Fruit fly (Drosophila melanogaster): ENCODE measurements around the gene koko.

koko gene

DNA sequence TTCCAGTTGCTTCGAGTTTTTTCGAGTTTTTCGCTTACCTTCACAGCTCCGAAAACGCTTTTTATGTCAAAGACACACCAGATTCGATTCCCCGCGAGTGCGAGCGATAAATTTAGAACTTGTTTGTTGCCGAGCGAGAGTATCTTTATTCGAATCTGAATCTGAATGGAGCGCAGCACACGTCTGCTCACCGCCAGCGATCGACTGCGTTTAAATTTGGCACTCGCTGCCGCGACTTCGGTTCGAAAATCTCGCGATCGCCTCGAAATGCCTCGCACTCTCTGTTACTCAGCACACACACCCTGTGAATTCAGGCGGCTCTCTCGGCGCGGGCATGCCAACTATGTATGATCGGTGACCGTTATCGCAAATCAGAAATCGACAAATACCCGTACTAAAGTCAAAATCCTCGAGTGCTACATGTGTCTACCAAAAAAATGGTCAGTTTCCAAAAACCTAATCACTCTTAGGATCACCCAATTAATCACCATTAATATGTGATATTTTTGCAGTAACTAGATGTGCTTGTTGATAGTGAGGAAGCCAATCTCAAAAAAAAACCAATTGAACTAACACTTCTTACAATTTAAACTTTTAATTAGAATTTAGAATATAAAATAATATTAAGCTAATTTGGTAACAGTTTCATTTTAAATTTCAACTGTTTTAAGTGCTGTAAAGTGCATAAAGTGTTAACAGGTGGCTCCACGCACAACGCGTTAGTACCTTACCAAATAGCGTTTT lies 3.7 kb upstream of the koko start, which contains the start of gene Vha100-2 (continued):
- TF ChIP-seq unc-4 (GFP tag; IDR thresholded peaks at IDR 0.05; ENCODE audit: partially characterized antibody) (no peak), toy (GFP tag; IDR thresholded peaks at IDR 0.05) (no peak), Opbp (GFP tag; IDR thresholded peaks at IDR 0.05; ENCODE audit: partially characterized antibody) (peak; percentile 65; the same call in 2 of the 3 replicates), kah (GFP tag; optimal IDR thresholded peaks at IDR 0.05) (peak; percentile 100), CG11085 (GFP tag; IDR thresholded peaks at IDR 0.05) (peak; percentile 27; the same call in 1 of the 2 replicates), Hmr (GFP tag; optimal IDR thresholded peaks at IDR 0.05) (peak; percentile 45), CG12769 (tag; optimal IDR thresholded peaks at IDR 0.05) (peak; percentile 60), CG12236 (GFP tag; optimal IDR thresholded peaks at IDR 0.05) (no peak), CG1529 (GFP tag; optimal IDR thresholded peaks at IDR 0.05) (peak; percentile 5), CG1024 (GFP tag; IDR thresholded peaks at IDR 0.05) (peak; percentile 13; the same call in 1 of the 2 replicates), bcd (GFP tag; optimal IDR thresholded peaks at IDR 0.05) (peak; percentile 30), h (optimal IDR thresholded peaks at IDR 0.05) (no peak), CG6765 (GFP tag; optimal IDR thresholded peaks at IDR 0.05) (peak; percentile 46), CG8359 (GFP tag; optimal IDR thresholded peaks at IDR 0.05; ENCODE audit: borderline replicate concordance) (no peak), vvl (GFP tag; IDR thresholded peaks at IDR 0.05) (peak; percentile 28), ind (GFP tag; optimal IDR thresholded peaks at IDR 0.05) (peak; percentile 51), Chrac-16 (GFP tag; optimal IDR thresholded peaks at IDR 0.05) (no peak), ERR (GFP tag; optimal IDR thresholded peaks at IDR 0.05) (no peak), CG2120 (GFP tag; optimal IDR thresholded peaks at IDR 0.05) (peak; percentile 49), TFAM (GFP tag; optimal IDR thresholded peaks at IDR 0.05) (no peak), crol (GFP tag; IDR thresholded peaks at IDR 0.05) (0 out of 2 replicates have a peak, but pooled peaks have one; percentile 1), CG5180 (GFP tag; optimal IDR thresholded peaks at IDR 0.05) (peak; percentile 23), Doc2 (GFP tag; IDR thresholded peaks at IDR 0.05) (no peak), Eip74EF (GFP tag; optimal IDR thresholded peaks at IDR 0.05) (no peak), run (tag; optimal IDR thresholded peaks at IDR 0.05) (no peak), kni (GFP tag; optimal IDR thresholded peaks at IDR 0.05) (peak; percentile 47), CG16815 (GFP tag; optimal IDR thresholded peaks at IDR 0.05) (no peak)

dm6 chr3R:18399698-18400020 lies 3.2 kb upstream of the koko start:
- peak; percentile 3; the same call in 1 of the 2 replicates for TF ChIP-seq ato (GFP tag; IDR thresholded peaks at IDR 0.05; ENCODE audit: partially characterized antibody)
- TF ChIP-seq org-1 (GFP tag; optimal IDR thresholded peaks at IDR 0.05), result no peak
- TF ChIP-seq knrl (GFP tag; IDR thresholded peaks at IDR 0.05; ENCODE audit: partially characterized antibody), result peak; percentile 38; the same call in 1 of the 3 replicates
- peak; percentile 55 for TF ChIP-seq MESR4 (GFP tag; optimal IDR thresholded peaks at IDR 0.05)
- TF ChIP-seq Antp (GFP tag; optimal IDR thresholded peaks at IDR 0.05), result peak; percentile 18
- TF ChIP-seq CG10959 (GFP tag; IDR thresholded peaks at IDR 0.05), result no peak
- peak; percentile 39 for TF ChIP-seq exex (tag; optimal IDR thresholded peaks at IDR 0.05)
- 0 out of 2 replicates have a peak, but pooled peaks have one; percentile 3 for TF ChIP-seq amos (GFP tag; IDR thresholded peaks at IDR 0.05; ENCODE audit: partially characterized antibody)
- no peak for TF ChIP-seq kah (GFP tag; optimal IDR thresholded peaks at IDR 0.05)
- TF ChIP-seq unc-4 (GFP tag; IDR thresholded peaks at IDR 0.05; ENCODE audit: partially characterized antibody), result 0 out of 2 replicates have a peak, but pooled peaks have one; percentile 15
- TF ChIP-seq CG7963 (GFP tag; IDR thresholded peaks at IDR 0.05; ENCODE audit: partially characterized antibody), result 0 out of 3 replicates have a peak, but pooled peaks have one; percentile 48
- TF ChIP-seq zen (tag; optimal IDR thresholded peaks at IDR 0.05), result peak; percentile 29
- no peak for TF ChIP-seq CG8290 (GFP tag; optimal IDR thresholded peaks at IDR 0.05)
- peak in 1 of 2 experiments; percentile 14 for TF ChIP-seq CG8290 (tag; optimal IDR thresholded peaks at IDR 0.05)
- TF ChIP-seq CG7745 (tag; optimal IDR thresholded peaks at IDR 0.05), result no peak
- TF ChIP-seq chinmo (GFP tag; IDR thresholded peaks at IDR 0.05; ENCODE audit: partially characterized antibody), result peak; percentile 61; the same call in 2 of the 4 replicates
- TF ChIP-seq CG3163 (GFP tag; optimal IDR thresholded peaks at IDR 0.05), result peak; percentile 5
- TF ChIP-seq CG17328 (GFP tag; IDR thresholded peaks at IDR 0.05), result no peak
- 0 out of 2 replicates have a peak, but pooled peaks have one; percentile 85 for TF ChIP-seq CG3847 (GFP tag; IDR thresholded peaks at IDR 0.05)
- peak; percentile 47; the same call in 1 of the 2 replicates for TF ChIP-seq vvl (GFP tag; IDR thresholded peaks at IDR 0.05)
- TF ChIP-seq MBD-R2 (GFP tag; IDR thresholded peaks at IDR 0.05), result peak; percentile 90
- TF ChIP-seq lov (optimal IDR thresholded peaks at IDR 0.05), result no peak
- 0 out of 3 replicates have a peak, but pooled peaks have one; percentile 2 for TF ChIP-seq lov (GFP tag; IDR thresholded peaks at IDR 0.05)
- TF ChIP-seq Ets65A (GFP tag), result peak; percentile 91
- 0 out of 3 replicates have a peak, but pooled peaks have one; percentile 44 for TF ChIP-seq CG7357 (GFP tag; IDR thresholded peaks at IDR 0.05)
